Fruit fly (Drosophila melanogaster): Measurements from ENCODE around the gene Coprox.

Coprox gene

DNA sequence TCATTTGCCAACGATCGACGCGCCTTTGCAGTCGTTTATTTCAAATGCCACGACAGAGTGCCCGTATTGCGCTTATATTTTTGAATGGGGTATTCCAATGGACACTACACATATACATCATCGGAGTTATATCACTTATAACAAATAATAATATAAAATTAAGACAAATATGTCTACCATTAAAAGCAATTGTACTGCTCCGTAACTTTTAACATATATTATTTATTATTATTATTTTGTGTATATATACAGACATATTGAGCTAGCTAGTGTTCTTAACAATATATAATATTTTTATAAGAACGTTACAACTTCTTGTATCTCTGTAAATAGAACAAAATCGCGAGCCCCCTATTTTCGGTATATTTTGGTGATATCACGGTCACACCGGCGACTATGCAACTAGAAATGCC, at the start of gene Coprox, which contains the start of gene sip2 (continued):
- no peak for TF ChIP-seq CG4282 (GFP tag; optimal IDR thresholded peaks at IDR 0.05)
- no peak for TF ChIP-seq Blimp-1 (GFP tag; optimal IDR thresholded peaks at IDR 0.05)
- no peak for TF ChIP-seq btn (GFP tag; optimal IDR thresholded peaks at IDR 0.05)
- TF ChIP-seq CG10431 (GFP tag; optimal IDR thresholded peaks at IDR 0.05): peak; percentile 75
- TF ChIP-seq CG13775 (GFP tag; optimal IDR thresholded peaks at IDR 0.05): peak; percentile 68
- TF ChIP-seq Nf-YA (GFP tag; IDR thresholded peaks at IDR 0.05): no peak
- TF ChIP-seq CG1602 (GFP tag; optimal IDR thresholded peaks at IDR 0.05): peak; percentile 52
- TF ChIP-seq lilli (GFP tag; optimal IDR thresholded peaks at IDR 0.05): peak; percentile 40
- TF ChIP-seq pan (optimal IDR thresholded peaks at IDR 0.05): no peak
- TF ChIP-seq pan (GFP tag; optimal IDR thresholded peaks at IDR 0.05 in 1 of 2, IDR thresholded peaks at IDR 0.05 in 1 of 2): peak in 1 of 2 experiments; percentile 57
- TF ChIP-seq lola (GFP tag; optimal IDR thresholded peaks at IDR 0.05): peak in 1 of 3 experiments; percentile 77
- TF ChIP-seq Max (GFP tag; optimal IDR thresholded peaks at IDR 0.05): no peak
- peak; percentile 31 for TF ChIP-seq D19B (GFP tag; optimal IDR thresholded peaks at IDR 0.05)
- peak; percentile 75 for TF ChIP-seq CG12659 (GFP tag; optimal IDR thresholded peaks at IDR 0.05)
- TF ChIP-seq CG4424 (GFP tag; optimal IDR thresholded peaks at IDR 0.05): peak; percentile 38
- TF ChIP-seq CG9797 (GFP tag; optimal IDR thresholded peaks at IDR 0.05): peak; percentile 89
- peak; percentile 71 for TF ChIP-seq CG7556 (GFP tag; optimal IDR thresholded peaks at IDR 0.05)
- peak; percentile 60 for TF ChIP-seq HmgZ (tag; optimal IDR thresholded peaks at IDR 0.05)
- peak; percentile 88 for TF ChIP-seq CG17829 (tag; optimal IDR thresholded peaks at IDR 0.05)
- TF ChIP-seq CG15514 (GFP tag; optimal IDR thresholded peaks at IDR 0.05): peak; percentile 72
- TF ChIP-seq CG4820 (GFP tag; optimal IDR thresholded peaks at IDR 0.05): peak; percentile 27
- TF ChIP-seq Ssrp (tag; optimal IDR thresholded peaks at IDR 0.05): peak; percentile 73
- TF ChIP-seq pho (GFP tag; optimal IDR thresholded peaks at IDR 0.05): no peak
- peak; percentile 78 for TF ChIP-seq CG7839 (tag; optimal IDR thresholded peaks at IDR 0.05)
- TF ChIP-seq CG34422 (GFP tag; IDR thresholded peaks at IDR 0.05): 0 out of 3 replicates have a peak, but pooled peaks have one; percentile 21
- TF ChIP-seq Adf1 (GFP tag; IDR thresholded peaks at IDR 0.05): no peak
- TF ChIP-seq Ptx1 (GFP tag; IDR thresholded peaks at IDR 0.05): peak; percentile 53; the same call in 1 of the 2 replicates
- TF ChIP-seq CG6854 (GFP tag; optimal IDR thresholded peaks at IDR 0.05): no peak
- TF ChIP-seq CG1832 (GFP tag; optimal IDR thresholded peaks at IDR 0.05): no peak
- no peak for TF ChIP-seq CG6813 (GFP tag; optimal IDR thresholded peaks at IDR 0.05)
- peak; percentile 78 for TF ChIP-seq sug (tag; optimal IDR thresholded peaks at IDR 0.05)
- peak; percentile 59 for TF ChIP-seq CG8388 (GFP tag; optimal IDR thresholded peaks at IDR 0.05)
- TF ChIP-seq CG32532 (GFP tag; IDR thresholded peaks at IDR 0.05): peak; percentile 78
- TF ChIP-seq CG8290 (GFP tag; optimal IDR thresholded peaks at IDR 0.05): peak; percentile 42
- no peak for TF ChIP-seq CG8290 (tag; optimal IDR thresholded peaks at IDR 0.05)
- TF ChIP-seq YL-1 (GFP tag; optimal IDR thresholded peaks at IDR 0.05): peak; percentile 76
- TF ChIP-seq wek (GFP tag; optimal IDR thresholded peaks at IDR 0.05): peak; percentile 95
- TF ChIP-seq Nf-YB (GFP tag; optimal IDR thresholded peaks at IDR 0.05): peak; percentile 60
- peak; percentile 62 for TF ChIP-seq Rfx (GFP tag; IDR thresholded peaks at IDR 0.05)
- peak; percentile 63 for TF ChIP-seq CG10209 (GFP tag; optimal IDR thresholded peaks at IDR 0.05)
- peak; percentile 84 for TF ChIP-seq row (GFP tag; IDR thresholded peaks at IDR 0.05)
- no peak for TF ChIP-seq maf-S (GFP tag; optimal IDR thresholded peaks at IDR 0.05)
- peak; percentile 15 for TF ChIP-seq lbe (GFP tag; optimal IDR thresholded peaks at IDR 0.05)
- no peak for TF ChIP-seq Atf3 (GFP tag; optimal IDR thresholded peaks at IDR 0.05)
- TF ChIP-seq pb (GFP tag; optimal IDR thresholded peaks at IDR 0.05): no peak
- peak; percentile 37 for TF ChIP-seq salm (tag; optimal IDR thresholded peaks at IDR 0.05)
- TF ChIP-seq Spps (tag; optimal IDR thresholded peaks at IDR 0.05): peak; percentile 52
- TF ChIP-seq ranshi (GFP tag; IDR thresholded peaks at IDR 0.05): peak; percentile 54; the same call in 1 of the 2 replicates
- peak; percentile 89 for TF ChIP-seq CG14710 (tag; optimal IDR thresholded peaks at IDR 0.05)
- no peak for TF ChIP-seq ken (GFP tag; IDR thresholded peaks at IDR 0.05)
- peak; percentile 32; the same call in 1 of the 2 replicates for TF ChIP-seq Awh (GFP tag; IDR thresholded peaks at IDR 0.05)
